Fruit fly (Drosophila melanogaster) whole organism, prepupa: Measurements from ENCODE around the gene Fpgs1.

Experiments used
- Blimp-1 ChIP-seq: fragments of 200-800 bp; sonication (Bioruptor generic); optimal IDR thresholded peaks from 3 replicates; lab custom pipeline; 2017; ENCODE audit warnings: missing biosample characterization, missing genetic modification characterization, mild to moderate bottlenecking, moderate library complexity, missing genetic modification reagents
- CG10631 ChIP-seq: fragments of 200-800 bp; sonication (Bioruptor generic); optimal IDR thresholded peaks from 2 replicates; lab custom pipeline; 2016; ENCODE audit warnings: missing biosample characterization, missing genetic modification characterization
- CG10669 ChIP-seq: fragments of 200-800 bp; sonication (Bioruptor generic); optimal IDR thresholded peaks from 3 replicates; lab custom pipeline; 2018; ENCODE audit warnings: missing biosample characterization, mild to moderate bottlenecking, missing genetic modification characterization, moderate library complexity
- CG11294 ChIP-seq: fragments of 200-800 bp; sonication (Bioruptor generic); IDR thresholded peaks from 2 replicates; pipeline ENCODE4 v1.3.6; 2022; ENCODE audit warnings: missing biosample characterization, missing genetic modification characterization
- CG11902 ChIP-seq: fragments of 200-800 bp; sonication (Bioruptor generic); optimal IDR thresholded peaks from 3 replicates; lab custom pipeline; 2016; ENCODE audit warnings: missing biosample characterization, missing genetic modification characterization
- CG15336 ChIP-seq: fragments of 200-800 bp; sonication (Bioruptor generic); IDR thresholded peaks from 2 replicates; pipeline ENCODE4 v1.3.6; 2022; ENCODE audit warnings: missing biosample characterization, missing genetic modification characterization
- CG1621 ChIP-seq: fragments of 200-800 bp; sonication (Bioruptor generic); optimal IDR thresholded peaks from 3 replicates; lab custom pipeline; 2018; ENCODE audit warnings: missing biosample characterization, mild to moderate bottlenecking, missing genetic modification characterization
- CG3032 ChIP-seq: fragments of 200-800 bp; optimal IDR thresholded peaks from 2 replicates; lab custom pipeline; 2019; ENCODE audit warnings: missing biosample characterization, mild to moderate bottlenecking, missing genetic modification characterization, moderate library complexity
- CG31627 ChIP-seq: fragments of 200-800 bp; sonication (Bioruptor generic); optimal IDR thresholded peaks from 3 replicates; lab custom pipeline; 2016; ENCODE audit warnings: missing biosample characterization, missing genetic modification characterization
- CG32006 ChIP-seq: fragments of 200-800 bp; sonication (Bioruptor generic); optimal IDR thresholded peaks from 3 replicates; lab custom pipeline; 2017; ENCODE audit warnings: missing biosample characterization, mild to moderate bottlenecking, missing genetic modification characterization
- CG34406 ChIP-seq: fragments of 200-800 bp; sonication (Bioruptor generic); optimal IDR thresholded peaks from 3 replicates; lab custom pipeline; 2016; ENCODE audit warnings: missing biosample characterization, missing genetic modification characterization
- CG3919 ChIP-seq: fragments of 200-800 bp; sonication (Bioruptor generic); optimal IDR thresholded peaks from 3 replicates; lab custom pipeline; 2016; ENCODE audit warnings: missing biosample characterization, missing genetic modification characterization
- CG6163 ChIP-seq: fragments of 200-800 bp; sonication (Bioruptor generic); IDR thresholded peaks from 3 replicates; pipeline ENCODE4 v1.3.6; 2022; ENCODE audit warnings: missing biosample characterization, missing genetic modification characterization
- CG6276 ChIP-seq: fragments of 200-800 bp; sonication (Bioruptor generic); optimal IDR thresholded peaks from 2 replicates; lab custom pipeline; 2017; ENCODE audit warnings: missing biosample characterization, mild to moderate bottlenecking, missing genetic modification characterization
- CG6792 ChIP-seq: fragments of 200-800 bp; sonication (Bioruptor generic); optimal IDR thresholded peaks from 3 replicates; lab custom pipeline; 2016; ENCODE audit warnings: missing biosample characterization, missing genetic modification characterization
- CG6808 ChIP-seq: fragments of 200-800 bp; sonication (Bioruptor generic); optimal IDR thresholded peaks from 3 replicates; lab custom pipeline; 2017; ENCODE audit warnings: missing biosample characterization, missing genetic modification characterization, mild to moderate bottlenecking, moderate library complexity, missing genetic modification reagents
- CG6854 ChIP-seq: fragments of 200-800 bp; sonication (Bioruptor generic); optimal IDR thresholded peaks from 2 replicates; lab custom pipeline; 2017; ENCODE audit warnings: missing biosample characterization, mild to moderate bottlenecking, missing genetic modification characterization
- CG7368 ChIP-seq: fragments of 200-800 bp; sonication (Bioruptor generic); optimal IDR thresholded peaks from 3 replicates; lab custom pipeline; 2016; ENCODE audit warnings: missing biosample characterization, missing genetic modification characterization
- CG8119 ChIP-seq: fragments of 200-800 bp; sonication (Bioruptor generic); IDR thresholded peaks from 3 replicates; pipeline ENCODE4 v1.3.6; 2022; ENCODE audit warnings: missing biosample characterization, missing genetic modification characterization
- CG8319 ChIP-seq: fragments of 200-800 bp; sonication (Bioruptor generic); optimal IDR thresholded peaks from 3 replicates; lab custom pipeline; 2016; ENCODE audit warnings: missing biosample characterization, missing genetic modification characterization
- Eip75B ChIP-seq: fragments of 200-800 bp; sonication (Bioruptor generic); optimal IDR thresholded peaks from 3 replicates; lab custom pipeline; 2016; ENCODE audit warnings: missing biosample characterization, missing genetic modification characterization
- Eip78C ChIP-seq: fragments of 200-800 bp; sonication (Bioruptor generic); peaks from one replicate; lab custom pipeline; 2016; ENCODE audit warnings: missing biosample characterization, missing genetic modification characterization
- Gug ChIP-seq: fragments of 200-800 bp; sonication (Bioruptor generic); IDR thresholded peaks from 2 replicates; pipeline ENCODE4 v1.3.6; 2022; ENCODE audit warnings: missing biosample characterization, missing genetic modification characterization
- Hr38 ChIP-seq: sonication (Bioruptor generic); optimal IDR thresholded peaks from 2 replicates; lab custom pipeline; 2016; ENCODE audit warnings: missing biosample characterization, missing genetic modification characterization
- Hr39 ChIP-seq: fragments of 200-800 bp; sonication (Bioruptor generic); optimal IDR thresholded peaks from 2 replicates; lab custom pipeline; 2016; ENCODE audit warnings: missing biosample characterization, missing genetic modification characterization
- Hr4 ChIP-seq: fragments of 200-800 bp; sonication (Bioruptor generic); optimal IDR thresholded peaks from 3 replicates; lab custom pipeline; 2016; ENCODE audit warnings: missing biosample characterization, missing genetic modification characterization
- Met ChIP-seq: fragments of 200-800 bp; sonication (Bioruptor generic); optimal IDR thresholded peaks from 3 replicates; lab custom pipeline; 2016; ENCODE audit warnings: missing biosample characterization, missing genetic modification characterization
- OdsH ChIP-seq: fragments of 200-800 bp; sonication (Bioruptor generic); optimal IDR thresholded peaks from 3 replicates; lab custom pipeline; 2016; ENCODE audit warnings: missing biosample characterization, missing genetic modification characterization
- Smox ChIP-seq: fragments of 200-800 bp; sonication (Bioruptor generic); optimal IDR thresholded peaks from 3 replicates; lab custom pipeline; 2016; ENCODE audit warnings: missing biosample characterization, missing genetic modification characterization
- Sox102F ChIP-seq: fragments of 200-800 bp; sonication (Bioruptor generic); optimal IDR thresholded peaks from 2 replicates; lab custom pipeline; 2016; ENCODE audit warnings: missing biosample characterization, mild to moderate bottlenecking, missing genetic modification characterization
- Sox15 ChIP-seq: fragments of 200-800 bp; sonication (Bioruptor generic); optimal IDR thresholded peaks from 3 replicates; lab custom pipeline; 2016; ENCODE audit warnings: missing biosample characterization, missing genetic modification characterization
- cyc ChIP-seq: fragments of 200-800 bp; sonication (Bioruptor generic); optimal IDR thresholded peaks from 3 replicates; lab custom pipeline; 2016; ENCODE audit warnings: missing biosample characterization, missing genetic modification characterization
- dac ChIP-seq: fragments of 200-800 bp; sonication (Bioruptor generic); optimal IDR thresholded peaks from 2 replicates; lab custom pipeline; 2017; ENCODE audit warnings: missing biosample characterization, mild to moderate bottlenecking, missing genetic modification characterization
- dsx ChIP-seq: fragments of 200-800 bp; optimal IDR thresholded peaks from 3 replicates; lab custom pipeline; 2019; ENCODE audit warnings: missing biosample characterization, mild to moderate bottlenecking, missing genetic modification characterization, moderate library complexity; ENCODE audit not compliant: poor library complexity, severe bottlenecking
- eg ChIP-seq: fragments of 200-800 bp; sonication (Bioruptor generic); IDR thresholded peaks from 3 replicates; pipeline ENCODE4 v1.3.6; 2022; ENCODE audit warnings: missing biosample characterization, missing genetic modification characterization
- esn ChIP-seq: fragments of 200-800 bp; sonication (Bioruptor generic); optimal IDR thresholded peaks from 2 replicates; lab custom pipeline; 2016; ENCODE audit warnings: missing biosample characterization, mild to moderate bottlenecking, missing genetic modification characterization, moderate library complexity
- fkh ChIP-seq: fragments of 200-800 bp; sonication (Bioruptor generic); optimal IDR thresholded peaks from 3 replicates; lab custom pipeline; 2017; ENCODE audit warnings: missing biosample characterization, mild to moderate bottlenecking, missing genetic modification characterization, moderate library complexity
- lz ChIP-seq: fragments of 200-800 bp; sonication (Bioruptor generic); optimal IDR thresholded peaks from 3 replicates; lab custom pipeline; 2016; ENCODE audit warnings: missing biosample characterization, missing genetic modification characterization
- net ChIP-seq: fragments of 200-800 bp; sonication (Bioruptor generic); optimal IDR thresholded peaks from 3 replicates; lab custom pipeline; 2016; ENCODE audit warnings: missing biosample characterization, missing genetic modification characterization
- pdm3 ChIP-seq: fragments of 200-800 bp; sonication (Bioruptor generic); optimal IDR thresholded peaks from 3 replicates; lab custom pipeline; 2016; ENCODE audit warnings: missing biosample characterization, missing genetic modification characterization
- ss ChIP-seq, 2 experiments: fragments of 200-800 bp; sonication (Bioruptor generic); optimal IDR thresholded peaks; 2 replicates in 1 of 2; 3 replicates in 1 of 2; lab custom pipeline; 2017 to 2018; ENCODE audit warnings: mild to moderate bottlenecking in 2 of 2, missing biosample characterization in 2 of 2, missing genetic modification characterization in 2 of 2, moderate library complexity in 1 of 2
- topi ChIP-seq: fragments of 200-800 bp; sonication (Bioruptor generic); optimal IDR thresholded peaks from 3 replicates; lab custom pipeline; 2016; ENCODE audit warnings: missing biosample characterization, missing genetic modification characterization
- vri ChIP-seq: fragments of 200-800 bp; sonication (Bioruptor generic); optimal IDR thresholded peaks from 3 replicates; lab custom pipeline; 2016; ENCODE audit warnings: missing biosample characterization, mild to moderate bottlenecking, missing genetic modification characterization

Gene Fpgs1

DNA sequence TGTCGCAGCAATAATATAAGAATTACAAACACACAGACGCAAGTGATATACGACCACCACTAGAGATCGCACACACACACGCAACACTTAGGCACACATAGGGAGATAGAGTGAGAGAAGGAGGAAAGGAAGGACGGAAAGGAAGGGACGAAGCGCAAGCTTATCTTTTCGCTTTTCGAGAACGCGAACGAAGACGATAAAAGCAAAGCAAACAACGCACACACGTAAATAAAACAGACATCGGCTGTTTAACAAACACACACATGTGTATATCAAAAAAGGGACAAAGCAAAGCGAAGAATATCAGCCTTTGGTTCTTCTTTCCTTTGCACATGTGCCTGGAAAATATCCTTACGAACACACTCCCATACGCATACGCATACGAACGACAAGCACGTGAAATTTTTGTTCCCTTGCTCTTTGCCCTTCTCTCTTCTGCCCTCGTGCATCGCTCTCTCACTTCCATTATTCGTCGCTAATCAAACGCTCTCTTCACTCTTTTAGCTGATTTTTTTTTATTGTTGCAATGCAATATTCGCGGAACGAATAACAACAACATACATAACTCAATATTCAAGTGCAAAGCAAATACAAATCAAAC lies 48.5 kb downstream of the Fpgs1 start (continued):
- TF ChIP-seq CG6792, result peak; percentile 29
- TF ChIP-seq CG8119 (GFP tag; lab: Robert Waterston, UW), result 0 out of 3 replicates have a peak, but pooled peaks have one; percentile 15
- no peak for TF ChIP-seq Hr38 (GFP tag; lab: Kevin White, UChicago)
- TF ChIP-seq Gug (GFP tag; lab: Robert Waterston, UW), result no peak
- peak; percentile 53 for TF ChIP-seq CG6808
- TF ChIP-seq, all 60 proteins: peak for 27

DNA sequence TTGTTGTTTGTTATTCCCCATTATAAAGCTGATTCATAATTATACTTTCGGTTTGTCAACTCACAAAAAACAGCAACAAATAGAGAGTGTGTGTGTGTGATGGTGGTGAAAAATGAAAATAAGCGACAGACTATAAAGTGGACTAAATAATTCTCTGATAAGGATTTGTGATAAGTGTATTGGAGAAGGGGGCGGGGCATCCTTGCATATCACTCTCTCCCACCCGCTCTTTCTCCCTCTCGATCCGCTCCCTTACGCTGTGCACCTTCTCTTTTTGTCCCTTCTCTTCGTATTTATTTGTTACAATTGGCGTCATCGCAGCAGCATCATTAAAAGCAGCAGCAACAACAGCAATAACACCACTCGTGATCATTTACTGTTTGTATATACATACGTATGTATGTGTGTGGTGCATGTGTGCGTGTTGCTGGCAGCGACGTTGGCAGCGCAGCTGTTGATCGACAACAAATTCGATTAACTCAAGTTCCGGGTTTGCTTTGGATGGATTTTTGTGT lies 49.8 kb downstream of the Fpgs1 start:
- TF ChIP-seq net (GFP tag; lab: Kevin White, UChicago) (no peak), ss (GFP tag; optimal IDR thresholded peaks at IDR 0.05; lab: Kevin White, UChicago) (peak; percentile 36 to 59), CG11902 (GFP tag; lab: Kevin White, UChicago) (no peak), Met (GFP tag; lab: Kevin White, UChicago) (peak; percentile 35), OdsH (no peak), lz (GFP tag; lab: Kevin White, UChicago) (peak; percentile 6), dsx (GFP tag; lab: Kevin White, UChicago) (peak; percentile 34), Smox (peak; percentile 16), CG31627 (GFP tag; lab: Kevin White, UChicago) (peak; percentile 16), cyc (peak; percentile 36), CG3919 (no peak), esn (GFP tag; lab: Kevin White, UChicago) (peak; percentile 50), CG6163 (GFP tag; lab: Robert Waterston, UW) (peak; percentile 16; the same call in 2 of the 3 replicates), fkh (GFP tag; lab: Kevin White, UChicago) (peak; percentile 72), Eip78C (peak; percentile 18), Blimp-1 (peak; percentile 51), CG3032 (tag; lab: Kevin White, UChicago) (no peak), Sox102F (GFP tag; lab: Kevin White, UChicago) (peak; percentile 36), Hr39 (GFP tag; lab: Kevin White, UChicago) (peak; percentile 32), CG6792 (peak; percentile 10), CG15336 (GFP tag; lab: Robert Waterston, UW) (0 out of 2 replicates have a peak, but pooled peaks have one; percentile 25), topi (GFP tag; lab: Kevin White, UChicago) (peak; percentile 30), CG6854 (peak; percentile 6), vri (GFP tag; lab: Kevin White, UChicago) (peak; percentile 70)
- TF ChIP-seq, all 60 proteins: peak for 19

- TF ChIP-seq CG11902 (GFP tag; lab: Kevin White, UChicago) (peak; percentile 37), Blimp-1 (peak; percentile 70), CG3919 (peak; percentile 53), Hr39 (GFP tag; lab: Kevin White, UChicago) (no peak), CG1621 (tag; lab: Kevin White, UChicago) (no peak), Smox (peak; percentile 64), CG8319 (peak; percentile 53), CG10631 (GFP tag; lab: Kevin White, UChicago) (peak; percentile 75), Sox15 (peak; percentile 6), Eip75B (GFP tag; lab: Kevin White, UChicago) (peak; percentile 21), CG11294 (no peak), CG7368 (GFP tag; lab: Kevin White, UChicago) (peak; percentile 37), CG15336 (GFP tag; lab: Robert Waterston, UW) (peak; percentile 62), dac (no peak), pdm3 (GFP tag; lab: Kevin White, UChicago) (peak; percentile 47), CG34406 (GFP tag; lab: Kevin White, UChicago) (peak; percentile 77), esn (GFP tag; lab: Kevin White, UChicago) (peak; percentile 75), Hr4 (GFP tag; lab: Kevin White, UChicago) (peak; percentile 49), CG6276 (GFP tag; lab: Kevin White, UChicago) (peak; percentile 54), CG6163 (GFP tag; lab: Robert Waterston, UW) (peak; percentile 38; the same call in 2 of the 3 replicates), CG6854 (no peak), CG6808 (peak; percentile 47), CG3032 (tag; lab: Kevin White, UChicago) (peak; percentile 59), CG6792 (peak; percentile 45), CG10669 (GFP tag; lab: Kevin White, UChicago) (peak; percentile 28), CG32006 (GFP tag; lab: Kevin White, UChicago) (peak; percentile 64), vri (GFP tag; lab: Kevin White, UChicago) (no peak), eg (GFP tag; lab: Robert Waterston, UW) (peak; percentile 52; the same call in 1 of the 3 replicates), lz (GFP tag; lab: Kevin White, UChicago) (peak; percentile 58)
These were observed 51.2 kb downstream of the Fpgs1 start for dm6 chrX:12662679-12663463.
